Fruit fly (Drosophila melanogaster) whole organism, embryonic: Measurements from ENCODE around the gene CG5516.
A peak's percentile ranks its signal among the peaks of the same experiment; 100 is the strongest.

Experiments
- Abd-B ChIP-seq: fragments of 200-800 bp; sonication (Bioruptor generic); optimal IDR thresholded peaks from 2 replicates; lab custom pipeline; 2018; ENCODE audit warnings: missing biosample characterization, mild to moderate bottlenecking, missing genetic modification characterization, moderate library complexity
- Adf1 ChIP-seq: fragments of 200-800 bp; sonication (Bioruptor generic); IDR thresholded peaks from 2 replicates; pipeline ENCODE4 v1.3.6; 2022; ENCODE audit warnings: missing biosample characterization, missing genetic modification characterization
- Aef1 ChIP-seq: fragments of 200-800 bp; sonication (Bioruptor generic); IDR thresholded peaks from 3 replicates; pipeline ENCODE4 v1.3.6; 2022; ENCODE audit warnings: missing biosample characterization, missing genetic modification characterization
- B-H1 ChIP-seq: fragments of 200-800 bp; sonication (Bioruptor generic); IDR thresholded peaks from 3 replicates; pipeline ENCODE4 v1.3.6; 2022; ENCODE audit warnings: missing biosample characterization, missing genetic modification characterization
- Bgb ChIP-seq: fragments of 200-800 bp; sonication (Bioruptor generic); IDR thresholded peaks from 2 replicates; pipeline ENCODE4 v1.3.6; 2022; ENCODE audit warnings: missing biosample characterization, missing genetic modification characterization; ENCODE audit not compliant: partially characterized antibody
- CG10274 ChIP-seq: fragments of 200-800 bp; sonication (Bioruptor generic); optimal IDR thresholded peaks from 3 replicates; lab custom pipeline; 2017; ENCODE audit warnings: missing biosample characterization, mild to moderate bottlenecking, missing genetic modification characterization
- CG11695 ChIP-seq: fragments of 200-800 bp; sonication (Bioruptor generic); IDR thresholded peaks from 3 replicates; pipeline ENCODE4 v1.3.6; 2022; ENCODE audit warnings: missing biosample characterization, missing genetic modification characterization
- CG12155 ChIP-seq: fragments of 200-800 bp; sonication (Bioruptor generic); optimal IDR thresholded peaks from 3 replicates; lab custom pipeline; 2016; ENCODE audit warnings: missing biosample characterization, missing genetic modification characterization
- CG12769 ChIP-seq: fragments of 200-800 bp; sonication (Bioruptor generic); optimal IDR thresholded peaks from 2 replicates; lab custom pipeline; 2019; ENCODE audit warnings: missing biosample characterization, mild to moderate bottlenecking, missing genetic modification characterization, moderate library complexity
- CG14710 ChIP-seq: fragments of 200-800 bp; sonication (Bioruptor generic); optimal IDR thresholded peaks from 3 replicates; lab custom pipeline; 2019; ENCODE audit warnings: missing biosample characterization, mild to moderate bottlenecking, missing genetic modification characterization, moderate library complexity
- CG17912 ChIP-seq: fragments of 200-800 bp; sonication (Bioruptor generic); optimal IDR thresholded peaks from 2 replicates; lab custom pipeline; 2018; ENCODE audit warnings: missing biosample characterization, mild to moderate bottlenecking, missing genetic modification characterization
- CG18011 ChIP-seq: fragments of 200-800 bp; sonication (Bioruptor generic); optimal IDR thresholded peaks from 2 replicates; lab custom pipeline; 2017; ENCODE audit warnings: missing biosample characterization, missing genetic modification characterization, mild to moderate bottlenecking, moderate library complexity, missing genotype
- CG18476 ChIP-seq: fragments of 200-800 bp; sonication (Bioruptor generic); optimal IDR thresholded peaks from 2 replicates; lab custom pipeline; 2016; ENCODE audit warnings: missing biosample characterization, mild to moderate bottlenecking, missing genetic modification characterization
- CG18619 ChIP-seq: fragments of 200-800 bp; sonication (Bioruptor generic); optimal IDR thresholded peaks from 3 replicates; lab custom pipeline; 2017; ENCODE audit warnings: missing biosample characterization, mild to moderate bottlenecking, missing genetic modification characterization
- CG18764 ChIP-seq: fragments of 200-800 bp; sonication (Bioruptor generic); optimal IDR thresholded peaks from 3 replicates; lab custom pipeline; 2016; ENCODE audit warnings: missing biosample characterization, missing genetic modification characterization
- CG30431 ChIP-seq: fragments of 200-800 bp; sonication (Bioruptor generic); optimal IDR thresholded peaks from 2 replicates; lab custom pipeline; 2017; ENCODE audit warnings: missing biosample characterization, missing genetic modification characterization
- CG33213 ChIP-seq: fragments of 200-800 bp; sonication (Bioruptor generic); optimal IDR thresholded peaks from 3 replicates; lab custom pipeline; 2016; ENCODE audit warnings: missing biosample characterization, missing genetic modification characterization
- CG33557 ChIP-seq: fragments of 200-800 bp; sonication (Bioruptor generic); optimal IDR thresholded peaks from 2 replicates; lab custom pipeline; 2019; ENCODE audit warnings: missing biosample characterization, mild to moderate bottlenecking, missing genetic modification characterization, moderate library complexity
- CG4404 ChIP-seq: fragments of 200-800 bp; sonication (Bioruptor generic); IDR thresholded peaks from 2 replicates; pipeline ENCODE4 v1.3.6; 2022; ENCODE audit warnings: missing biosample characterization, missing genetic modification characterization
- CG6254 ChIP-seq: fragments of 200-800 bp; sonication (Bioruptor generic); optimal IDR thresholded peaks from 3 replicates; lab custom pipeline; 2017; ENCODE audit warnings: mild to moderate bottlenecking, missing biosample characterization, missing genetic modification reagents, missing genetic modification characterization
- CG7987 ChIP-seq: fragments of 200-800 bp; sonication (Bioruptor generic); optimal IDR thresholded peaks from 2 replicates; lab custom pipeline; 2018; ENCODE audit warnings: missing biosample characterization, mild to moderate bottlenecking, missing genetic modification characterization, moderate library complexity
- CG8924 ChIP-seq: fragments of 200-800 bp; optimal IDR thresholded peaks from 3 replicates; lab custom pipeline; 2019; ENCODE audit warnings: missing biosample characterization, mild to moderate bottlenecking, missing genetic modification characterization, moderate library complexity
- CrebB ChIP-seq: fragments of 200-800 bp; sonication (Bioruptor generic); optimal IDR thresholded peaks from 3 replicates; lab custom pipeline; 2018; ENCODE audit warnings: missing biosample characterization, mild to moderate bottlenecking, missing genetic modification characterization
- D ChIP-seq, 2 experiments: fragments of 200-800 bp in 1 of 2; fragments of >200 bp in 1 of 2; sonication (Bioruptor generic) in 1 of 2; optimal IDR thresholded peaks; 2 replicates in 1 of 2; 3 replicates in 1 of 2; lab custom pipeline; 2017; ENCODE audit warnings: mild to moderate bottlenecking in 1 of 2, missing biosample characterization in 1 of 2, missing genetic modification characterization in 1 of 2, missing genetic modification reagents in 1 of 2
- Dbx ChIP-seq: fragments of 200-800 bp; sonication (Bioruptor generic); IDR thresholded peaks from 3 replicates; pipeline ENCODE4 v1.3.6; 2022; ENCODE audit warnings: missing biosample characterization, missing genetic modification characterization
- Dip2 ChIP-seq: fragments of 200-800 bp; sonication (Bioruptor generic); IDR thresholded peaks from 2 replicates; pipeline ENCODE4 v1.3.6; 2022; ENCODE audit warnings: missing biosample characterization, missing genetic modification characterization
- Dref ChIP-seq: fragments of 200-800 bp; sonication (Bioruptor generic); IDR thresholded peaks from 2 replicates; pipeline ENCODE4 v1.3.6; 2022; ENCODE audit warnings: missing biosample characterization, missing genetic modification characterization
- Hsf ChIP-seq: fragments of 200-800 bp; sonication (Bioruptor generic); optimal IDR thresholded peaks from 3 replicates; lab custom pipeline; 2016; ENCODE audit warnings: missing biosample characterization, missing genetic modification characterization
- MESR4 ChIP-seq: fragments of 200-800 bp; sonication (Bioruptor generic); optimal IDR thresholded peaks from 2 replicates; lab custom pipeline; 2018; ENCODE audit warnings: missing biosample characterization, mild to moderate bottlenecking, missing genetic modification characterization, moderate library complexity
- Trl ChIP-seq, 3 experiments: fragments of >200 bp in 2 of 3; fragments of 200-800 bp in 1 of 3; sonication (Bioruptor generic) in 1 of 3; optimal IDR thresholded peaks; 2 replicates in 1 of 3; 3 replicates in 2 of 3; lab custom pipeline; 2016 to 2017; ENCODE audit warnings: missing biosample characterization in 1 of 3, missing genetic modification characterization in 1 of 3
- Vsx1 ChIP-seq: fragments of 200-800 bp; sonication (Bioruptor generic); optimal IDR thresholded peaks from 2 replicates; lab custom pipeline; 2017; ENCODE audit warnings: missing biosample characterization, mild to moderate bottlenecking, missing genetic modification characterization, missing genetic modification reagents
- crc ChIP-seq: fragments of 200-800 bp; sonication (Bioruptor generic); optimal IDR thresholded peaks from 2 replicates; lab custom pipeline; 2016; ENCODE audit warnings: missing biosample characterization, missing genetic modification characterization
- dati ChIP-seq: fragments of 200-800 bp; sonication (Bioruptor generic); IDR thresholded peaks from 2 replicates; pipeline ENCODE4 v1.3.6; 2022; ENCODE audit warnings: missing biosample characterization, missing genetic modification characterization
- ftz-f1 ChIP-seq: fragments of 200-800 bp; sonication (Bioruptor generic); optimal IDR thresholded peaks from 2 replicates; lab custom pipeline; 2016; ENCODE audit warnings: missing biosample characterization, missing genetic modification characterization
- grau ChIP-seq: fragments of 200-800 bp; optimal IDR thresholded peaks from 3 replicates; lab custom pipeline; 2019; ENCODE audit warnings: missing biosample characterization, mild to moderate bottlenecking, missing genetic modification characterization, moderate library complexity
- hkb ChIP-seq, 2 experiments: fragments of 200-800 bp in 1 of 2; fragments of >200 bp in 1 of 2; sonication (Bioruptor generic) in 1 of 2; IDR thresholded peaks in 1 of 2; optimal IDR thresholded peaks in 1 of 2; 2 replicates each; pipeline versions ENCODE4 v1.3.6 to Lab custom; 2017 to 2022; ENCODE audit warnings: missing biosample characterization in 1 of 2, missing genetic modification characterization in 1 of 2
- insv ChIP-seq, 2 experiments: fragments of 200-800 bp; sonication (Bioruptor generic); optimal IDR thresholded peaks; 3 replicates each; lab custom pipeline; 2016 to 2018; ENCODE audit warnings: missing biosample characterization in 2 of 2, missing genetic modification characterization in 2 of 2
- inv ChIP-seq: fragments of 200-800 bp; sonication (Bioruptor generic); IDR thresholded peaks from 2 replicates; pipeline ENCODE4 v1.3.6; 2022; ENCODE audit warnings: missing biosample characterization, missing genetic modification characterization; ENCODE audit not compliant: partially characterized antibody
- jumu ChIP-seq: fragments of 200-800 bp; sonication (Bioruptor generic); optimal IDR thresholded peaks from 3 replicates; lab custom pipeline; 2016; ENCODE audit warnings: missing biosample characterization, missing genetic modification characterization
- lilli ChIP-seq: fragments of 200-800 bp; sonication (Bioruptor generic); optimal IDR thresholded peaks from 3 replicates; lab custom pipeline; 2016; ENCODE audit warnings: missing biosample characterization, missing genetic modification characterization
- lola ChIP-seq, 3 experiments: fragments of >200 bp in 2 of 3; fragments of 200-800 bp in 1 of 3; sonication (Bioruptor generic) in 1 of 3; optimal IDR thresholded peaks; 2 replicates each; lab custom pipeline; 2017 to 2019; ENCODE audit warnings: missing biosample characterization in 3 of 3, missing genetic modification characterization in 3 of 3, mild to moderate bottlenecking in 1 of 3, moderate library complexity in 1 of 3
- lov ChIP-seq, 2 experiments: fragments of 200-800 bp in 1 of 2; fragments of >200 bp in 1 of 2; sonication (Bioruptor generic) in 1 of 2; IDR thresholded peaks in 1 of 2; optimal IDR thresholded peaks in 1 of 2; 2 replicates in 1 of 2; 3 replicates in 1 of 2; pipeline versions ENCODE4 v1.3.6 to Lab custom; 2017 to 2022; ENCODE audit warnings: missing biosample characterization in 1 of 2, missing genetic modification characterization in 1 of 2
- pan ChIP-seq, 4 experiments: fragments of >200 bp in 3 of 4; fragments of 200-800 bp in 1 of 4; sonication (Bioruptor generic) in 1 of 4; optimal IDR thresholded peaks in 3 of 4; IDR thresholded peaks in 1 of 4; 2 replicates each; pipeline versions ENCODE4 v1.3.6 to Lab custom; 2017 to 2022; ENCODE audit warnings: missing biosample characterization in 2 of 4, missing genetic modification characterization in 2 of 4, mixed read lengths in 1 of 4
- pros ChIP-seq: fragments of 200-800 bp; sonication (Bioruptor generic); optimal IDR thresholded peaks from 3 replicates; lab custom pipeline; 2019; ENCODE audit warnings: missing biosample characterization, mild to moderate bottlenecking, missing genetic modification characterization, moderate library complexity
- tio ChIP-seq: fragments of 200-800 bp; sonication (Bioruptor generic); optimal IDR thresholded peaks from 2 replicates; lab custom pipeline; 2017; ENCODE audit warnings: missing biosample characterization, missing genetic modification characterization, inconsistent platforms
- tx ChIP-seq: fragments of 200-800 bp; sonication (Bioruptor generic); optimal IDR thresholded peaks from 2 replicates; lab custom pipeline; 2016; ENCODE audit warnings: missing biosample characterization, missing genetic modification characterization
- usp ChIP-seq: fragments of >200 bp; optimal IDR thresholded peaks from 2 replicates; lab custom pipeline; 2017; ENCODE audit warnings: missing biosample characterization, missing genetic modification characterization
- yki ChIP-seq: fragments of >200 bp; optimal IDR thresholded peaks from 3 replicates; lab custom pipeline; 2018

Gene CG5516

dm6 chr3R:15920751-15921156, 42.9 kb upstream of the CG5516 start, which contains the start of gene Fbxl7 (continued):
- TF ChIP-seq CG18011 (no peak), Dip2 (no peak), CG18764 (no peak), CG33557 (GFP tag; lab: Kevin White, UChicago) (no peak), jumu (GFP tag; lab: Kevin White, UChicago) (no peak), CG12155 (no peak), pros (GFP tag; lab: Kevin White, UChicago) (peak; percentile 84), tx (GFP tag; lab: Kevin White, UChicago) (no peak), Adf1 (peak; percentile 24; the same call in 1 of the 2 replicates), Aef1 (GFP tag; lab: Robert Waterston, UW) (no peak), ftz-f1 (GFP tag; lab: Kevin White, UChicago) (peak; percentile 46), CG8924 (tag; lab: Kevin White, UChicago) (peak; percentile 35), CG4404 (GFP tag; lab: Robert Waterston, UW) (no peak), CG30431 (GFP tag; lab: Kevin White, UChicago) (no peak), Trl (optimal IDR thresholded peaks at IDR 0.05; lab: Kevin White, UChicago) (peak; percentile 43 to 78), Trl (GFP tag; optimal IDR thresholded peaks at IDR 0.05; lab: Kevin White, UChicago) (peak; percentile 26), CG7987 (peak; percentile 14), CG18619 (no peak), Bgb (GFP tag; lab: Robert Waterston, UW) (peak; percentile 46; the same call in 1 of the 2 replicates), B-H1 (GFP tag; lab: Robert Waterston, UW) (no peak), Abd-B (GFP tag; lab: Kevin White, UChicago) (no peak), CG14710 (tag; lab: Kevin White, UChicago) (no peak), crc (GFP tag; lab: Kevin White, UChicago) (no peak), D (optimal IDR thresholded peaks at IDR 0.05; lab: Kevin White, UChicago) (peak; percentile 73), D (GFP tag; optimal IDR thresholded peaks at IDR 0.05; lab: Kevin White, UChicago) (no peak), lilli (GFP tag; lab: Kevin White, UChicago) (no peak), grau (tag; lab: Kevin White, UChicago) (no peak), hkb (optimal IDR thresholded peaks at IDR 0.05; lab: Kevin White, UChicago) (no peak), hkb (GFP tag; IDR thresholded peaks at IDR 0.05; lab: Robert Waterston, UW) (no peak), CG11695 (0 out of 3 replicates have a peak, but pooled peaks have one; percentile 34), CG17912 (GFP tag; lab: Kevin White, UChicago) (no peak), lola (GFP tag; optimal IDR thresholded peaks at IDR 0.05; lab: Kevin White, UChicago) (no peak), CrebB (tag; lab: Kevin White, UChicago) (no peak), Dref (GFP tag; lab: Robert Waterston, UW) (no peak), Vsx1 (no peak), inv (GFP tag; lab: Robert Waterston, UW) (no peak), CG6254 (GFP tag; lab: Kevin White, UChicago) (no peak), Hsf (no peak), dati (GFP tag; lab: Robert Waterston, UW) (no peak), insv (GFP tag; optimal IDR thresholded peaks at IDR 0.05; lab: Kevin White, UChicago) (no peak), pan (optimal IDR thresholded peaks at IDR 0.05; lab: Kevin White, UChicago) (no peak), pan (GFP tag; optimal IDR thresholded peaks at IDR 0.05 in 1 of 2, IDR thresholded peaks at IDR 0.05 in 1 of 2) (no peak), CG18476 (GFP tag; lab: Kevin White, UChicago) (no peak), usp (no peak), lov (optimal IDR thresholded peaks at IDR 0.05; lab: Kevin White, UChicago) (no peak), lov (GFP tag; IDR thresholded peaks at IDR 0.05; lab: Robert Waterston, UW) (peak; percentile 52; the same call in 1 of the 3 replicates), Dbx (GFP tag; lab: Robert Waterston, UW) (no peak), CG12769 (tag; lab: Kevin White, UChicago) (peak; percentile 62), tio (GFP tag; lab: Kevin White, UChicago) (no peak), yki (lab: Kevin White, UChicago) (peak; percentile 37), CG33213 (GFP tag; lab: Kevin White, UChicago) (no peak), MESR4 (GFP tag; lab: Kevin White, UChicago) (no peak), CG10274 (GFP tag; lab: Kevin White, UChicago) (no peak)
